Worm (Caenorhabditis elegans) whole organism, midembryonic: ENCODE data around the gene T19D12.10.

ENCODE experiments used
- flt-1 ChIP-seq: fragments of 200-800 bp; sonication (Bioruptor generic); IDR thresholded peaks from 2 replicates; pipeline ENCODE4 v1.3.6; 2022; ENCODE audit warnings: missing genetic modification characterization, missing compliant biosample characterization
- klf-2 ChIP-seq: fragments of 200-800 bp; sonication (Bioruptor generic); conservative IDR thresholded peaks from 2 replicates; pipeline ENCODE4 v1.3.6; 2022; ENCODE audit warnings: missing genetic modification reagents, missing genetic modification characterization, missing compliant biosample characterization
- med-1 ChIP-seq: sonication (generic microtip); optimal IDR thresholded peaks from 2 replicates; lab custom pipeline; 2017; ENCODE audit warnings: missing genetic modification characterization, mild to moderate bottlenecking, missing compliant biosample characterization, antibody characterized with exemption, missing genetic modification reagents; ENCODE audit not compliant: insufficient read depth
- tab-1 ChIP-seq: fragments of 200-800 bp; sonication (Bioruptor generic); IDR thresholded peaks from 2 replicates; pipeline ENCODE4 v1.3.6; 2022; ENCODE audit warnings: missing genetic modification characterization, missing compliant biosample characterization
- ztf-29 ChIP-seq: fragments of 200-800 bp; sonication (Bioruptor generic); IDR thresholded peaks from 2 replicates; pipeline ENCODE4 v1.3.6; 2022; ENCODE audit warnings: missing genetic modification reagents, missing genetic modification characterization, missing compliant biosample characterization

DNA sequence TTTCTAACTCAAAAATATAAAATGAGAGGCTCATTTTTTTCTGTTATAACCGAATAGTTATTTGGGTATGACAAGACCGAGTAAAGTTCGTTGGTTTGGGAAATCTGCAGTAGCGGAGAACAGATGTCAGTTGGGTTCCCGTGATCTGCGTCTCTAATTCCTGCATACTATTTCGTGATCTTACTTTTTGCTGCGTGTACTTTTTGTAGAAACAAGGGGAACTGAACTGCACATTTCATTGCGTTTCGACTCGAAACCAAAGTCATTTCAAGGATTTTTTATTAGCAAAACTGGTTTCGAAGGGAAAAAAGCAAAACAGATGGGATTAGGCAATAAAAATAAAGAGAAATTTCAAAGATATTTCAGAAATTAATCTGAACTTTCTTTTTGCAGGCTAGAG, 11.8 kb downstream of the T19D12.10 start:
- TF ChIP-seq tab-1 (no peak), flt-1 (no peak), med-1 (GFP tag; lab: Kevin White, UChicago) (no peak), klf-2 (GFP tag; lab: Robert Waterston, UW) (no peak), ztf-29 (GFP tag; lab: Robert Waterston, UW) (no peak)
